Fruit fly (Drosophila melanogaster) whole organism, prepupa: ENCODE measurements around the gene CG17108.

Experiments
- Blimp-1 ChIP-seq: fragments of 200-800 bp; sonication (Bioruptor generic); optimal IDR thresholded peaks from 3 replicates; lab custom pipeline; 2017; ENCODE audit warnings: missing biosample characterization, missing genetic modification characterization, mild to moderate bottlenecking, moderate library complexity, missing genetic modification reagents
- CG10631 ChIP-seq: fragments of 200-800 bp; sonication (Bioruptor generic); optimal IDR thresholded peaks from 2 replicates; lab custom pipeline; 2016; ENCODE audit warnings: missing biosample characterization, missing genetic modification characterization
- CG10669 ChIP-seq: fragments of 200-800 bp; sonication (Bioruptor generic); optimal IDR thresholded peaks from 3 replicates; lab custom pipeline; 2018; ENCODE audit warnings: missing biosample characterization, mild to moderate bottlenecking, missing genetic modification characterization, moderate library complexity
- CG11294 ChIP-seq: fragments of 200-800 bp; sonication (Bioruptor generic); IDR thresholded peaks from 2 replicates; pipeline ENCODE4 v1.3.6; 2022; ENCODE audit warnings: missing biosample characterization, missing genetic modification characterization
- CG11762 ChIP-seq: fragments of 200-800 bp; sonication (Bioruptor generic); optimal IDR thresholded peaks from 3 replicates; lab custom pipeline; 2016; ENCODE audit warnings: missing biosample characterization, missing genetic modification characterization; ENCODE audit not compliant: insufficient read depth
- CG11902 ChIP-seq: fragments of 200-800 bp; sonication (Bioruptor generic); optimal IDR thresholded peaks from 3 replicates; lab custom pipeline; 2016; ENCODE audit warnings: missing biosample characterization, missing genetic modification characterization
- CG15336 ChIP-seq: fragments of 200-800 bp; sonication (Bioruptor generic); IDR thresholded peaks from 2 replicates; pipeline ENCODE4 v1.3.6; 2022; ENCODE audit warnings: missing biosample characterization, missing genetic modification characterization
- CG1621 ChIP-seq: fragments of 200-800 bp; sonication (Bioruptor generic); optimal IDR thresholded peaks from 3 replicates; lab custom pipeline; 2018; ENCODE audit warnings: missing biosample characterization, mild to moderate bottlenecking, missing genetic modification characterization
- CG16779 ChIP-seq: fragments of 200-800 bp; sonication (Bioruptor generic); optimal IDR thresholded peaks from 3 replicates; lab custom pipeline; 2017; ENCODE audit warnings: missing biosample characterization, mild to moderate bottlenecking, missing genetic modification characterization
- CG3032 ChIP-seq: fragments of 200-800 bp; optimal IDR thresholded peaks from 2 replicates; lab custom pipeline; 2019; ENCODE audit warnings: missing biosample characterization, mild to moderate bottlenecking, missing genetic modification characterization, moderate library complexity
- CG31627 ChIP-seq: fragments of 200-800 bp; sonication (Bioruptor generic); optimal IDR thresholded peaks from 3 replicates; lab custom pipeline; 2016; ENCODE audit warnings: missing biosample characterization, missing genetic modification characterization
- CG34406 ChIP-seq: fragments of 200-800 bp; sonication (Bioruptor generic); optimal IDR thresholded peaks from 3 replicates; lab custom pipeline; 2016; ENCODE audit warnings: missing biosample characterization, missing genetic modification characterization
- CG3919 ChIP-seq: fragments of 200-800 bp; sonication (Bioruptor generic); optimal IDR thresholded peaks from 3 replicates; lab custom pipeline; 2016; ENCODE audit warnings: missing biosample characterization, missing genetic modification characterization
- CG4318 ChIP-seq: fragments of 200-800 bp; sonication (Bioruptor generic); optimal IDR thresholded peaks from 3 replicates; lab custom pipeline; 2017; ENCODE audit warnings: missing biosample characterization, mild to moderate bottlenecking, missing genetic modification characterization
- CG6163 ChIP-seq: fragments of 200-800 bp; sonication (Bioruptor generic); IDR thresholded peaks from 3 replicates; pipeline ENCODE4 v1.3.6; 2022; ENCODE audit warnings: missing biosample characterization, missing genetic modification characterization
- CG6276 ChIP-seq: fragments of 200-800 bp; sonication (Bioruptor generic); optimal IDR thresholded peaks from 2 replicates; lab custom pipeline; 2017; ENCODE audit warnings: missing biosample characterization, mild to moderate bottlenecking, missing genetic modification characterization
- CG6792 ChIP-seq: fragments of 200-800 bp; sonication (Bioruptor generic); optimal IDR thresholded peaks from 3 replicates; lab custom pipeline; 2016; ENCODE audit warnings: missing biosample characterization, missing genetic modification characterization
- CG6854 ChIP-seq: fragments of 200-800 bp; sonication (Bioruptor generic); optimal IDR thresholded peaks from 2 replicates; lab custom pipeline; 2017; ENCODE audit warnings: missing biosample characterization, mild to moderate bottlenecking, missing genetic modification characterization
- CG7368 ChIP-seq: fragments of 200-800 bp; sonication (Bioruptor generic); optimal IDR thresholded peaks from 3 replicates; lab custom pipeline; 2016; ENCODE audit warnings: missing biosample characterization, missing genetic modification characterization
- CG8119 ChIP-seq: fragments of 200-800 bp; sonication (Bioruptor generic); IDR thresholded peaks from 3 replicates; pipeline ENCODE4 v1.3.6; 2022; ENCODE audit warnings: missing biosample characterization, missing genetic modification characterization
- CG8319 ChIP-seq: fragments of 200-800 bp; sonication (Bioruptor generic); optimal IDR thresholded peaks from 3 replicates; lab custom pipeline; 2016; ENCODE audit warnings: missing biosample characterization, missing genetic modification characterization
- CG8632 ChIP-seq: fragments of 200-800 bp; sonication (Bioruptor generic); optimal IDR thresholded peaks from 3 replicates; lab custom pipeline; 2016; ENCODE audit warnings: missing biosample characterization, missing genetic modification characterization
- CG9139 ChIP-seq: fragments of 200-800 bp; sonication (Bioruptor generic); optimal IDR thresholded peaks from 3 replicates; lab custom pipeline; 2017; ENCODE audit warnings: missing biosample characterization, mild to moderate bottlenecking, missing genetic modification characterization
- Eip75B ChIP-seq: fragments of 200-800 bp; sonication (Bioruptor generic); optimal IDR thresholded peaks from 3 replicates; lab custom pipeline; 2016; ENCODE audit warnings: missing biosample characterization, missing genetic modification characterization
- Ets21C ChIP-seq: fragments of 200-800 bp; sonication (Bioruptor generic); optimal IDR thresholded peaks from 3 replicates; lab custom pipeline; 2016; ENCODE audit warnings: missing biosample characterization, missing genetic modification characterization
- Ets96B ChIP-seq: fragments of 200-800 bp; optimal IDR thresholded peaks from 2 replicates; lab custom pipeline; 2019; ENCODE audit warnings: missing biosample characterization, mild to moderate bottlenecking, missing genetic modification characterization, moderate library complexity
- Gug ChIP-seq: fragments of 200-800 bp; sonication (Bioruptor generic); IDR thresholded peaks from 2 replicates; pipeline ENCODE4 v1.3.6; 2022; ENCODE audit warnings: missing biosample characterization, missing genetic modification characterization
- Hr38 ChIP-seq: sonication (Bioruptor generic); optimal IDR thresholded peaks from 2 replicates; lab custom pipeline; 2016; ENCODE audit warnings: missing biosample characterization, missing genetic modification characterization
- Met ChIP-seq: fragments of 200-800 bp; sonication (Bioruptor generic); optimal IDR thresholded peaks from 3 replicates; lab custom pipeline; 2016; ENCODE audit warnings: missing biosample characterization, missing genetic modification characterization
- Smox ChIP-seq: fragments of 200-800 bp; sonication (Bioruptor generic); optimal IDR thresholded peaks from 3 replicates; lab custom pipeline; 2016; ENCODE audit warnings: missing biosample characterization, missing genetic modification characterization
- Sox102F ChIP-seq: fragments of 200-800 bp; sonication (Bioruptor generic); optimal IDR thresholded peaks from 2 replicates; lab custom pipeline; 2016; ENCODE audit warnings: missing biosample characterization, mild to moderate bottlenecking, missing genetic modification characterization
- Sox14 ChIP-seq: fragments of 200-800 bp; sonication (Bioruptor generic); optimal IDR thresholded peaks from 3 replicates; lab custom pipeline; 2016; ENCODE audit warnings: missing biosample characterization, missing genetic modification characterization
- achi ChIP-seq: fragments of 200-800 bp; sonication (Bioruptor generic); optimal IDR thresholded peaks from 3 replicates; lab custom pipeline; 2016; ENCODE audit warnings: missing biosample characterization, missing genetic modification characterization
- cyc ChIP-seq: fragments of 200-800 bp; sonication (Bioruptor generic); optimal IDR thresholded peaks from 3 replicates; lab custom pipeline; 2016; ENCODE audit warnings: missing biosample characterization, missing genetic modification characterization
- dsx ChIP-seq: fragments of 200-800 bp; optimal IDR thresholded peaks from 3 replicates; lab custom pipeline; 2019; ENCODE audit warnings: missing biosample characterization, mild to moderate bottlenecking, missing genetic modification characterization, moderate library complexity; ENCODE audit not compliant: poor library complexity, severe bottlenecking
- eg ChIP-seq: fragments of 200-800 bp; sonication (Bioruptor generic); IDR thresholded peaks from 3 replicates; pipeline ENCODE4 v1.3.6; 2022; ENCODE audit warnings: missing biosample characterization, missing genetic modification characterization
- fd59A ChIP-seq: fragments of 200-800 bp; sonication (Bioruptor generic); optimal IDR thresholded peaks from 2 replicates; lab custom pipeline; 2017; ENCODE audit warnings: missing biosample characterization, mild to moderate bottlenecking, missing genetic modification characterization, missing genetic modification reagents
- fkh ChIP-seq: fragments of 200-800 bp; sonication (Bioruptor generic); optimal IDR thresholded peaks from 3 replicates; lab custom pipeline; 2017; ENCODE audit warnings: missing biosample characterization, mild to moderate bottlenecking, missing genetic modification characterization, moderate library complexity
- lz ChIP-seq: fragments of 200-800 bp; sonication (Bioruptor generic); optimal IDR thresholded peaks from 3 replicates; lab custom pipeline; 2016; ENCODE audit warnings: missing biosample characterization, missing genetic modification characterization
- net ChIP-seq: fragments of 200-800 bp; sonication (Bioruptor generic); optimal IDR thresholded peaks from 3 replicates; lab custom pipeline; 2016; ENCODE audit warnings: missing biosample characterization, missing genetic modification characterization
- salr ChIP-seq, 2 experiments: fragments of 200-800 bp; sonication (Bioruptor generic); optimal IDR thresholded peaks; 3 replicates each; lab custom pipeline; 2016 to 2018; ENCODE audit warnings: missing biosample characterization in 2 of 2, missing genetic modification characterization in 2 of 2, mild to moderate bottlenecking in 1 of 2
- spab ChIP-seq: fragments of 200-800 bp; sonication (Bioruptor generic); optimal IDR thresholded peaks from 2 replicates; lab custom pipeline; 2017; ENCODE audit warnings: missing biosample characterization, mild to moderate bottlenecking, missing genetic modification characterization, missing genetic modification reagents
- ss ChIP-seq, 2 experiments: fragments of 200-800 bp; sonication (Bioruptor generic); optimal IDR thresholded peaks; 2 replicates in 1 of 2; 3 replicates in 1 of 2; lab custom pipeline; 2017 to 2018; ENCODE audit warnings: mild to moderate bottlenecking in 2 of 2, missing biosample characterization in 2 of 2, missing genetic modification characterization in 2 of 2, moderate library complexity in 1 of 2
- svp ChIP-seq: fragments of 200-800 bp; sonication (Bioruptor generic); peaks from one replicate; lab custom pipeline; 2016; ENCODE audit warnings: missing biosample characterization, missing genetic modification characterization
- topi ChIP-seq: fragments of 200-800 bp; sonication (Bioruptor generic); optimal IDR thresholded peaks from 3 replicates; lab custom pipeline; 2016; ENCODE audit warnings: missing biosample characterization, missing genetic modification characterization
- vri ChIP-seq: fragments of 200-800 bp; sonication (Bioruptor generic); optimal IDR thresholded peaks from 3 replicates; lab custom pipeline; 2016; ENCODE audit warnings: missing biosample characterization, mild to moderate bottlenecking, missing genetic modification characterization

The CG17108 gene

dm6 chr2L:10676933-10677714, 16.8 kb downstream of the CG17108 start, which contains the start of gene CG17104 (continued):
- TF ChIP-seq CG8119 (GFP tag; lab: Robert Waterston, UW) (peak; percentile 89), CG6792 (GFP tag; lab: Kevin White, UChicago) (peak; percentile 55), fkh (GFP tag; lab: Kevin White, UChicago) (no peak), CG11294 (GFP tag; lab: Robert Waterston, UW) (0 out of 2 replicates have a peak, but pooled peaks have one; percentile 16), CG6163 (GFP tag; lab: Robert Waterston, UW) (peak; percentile 68; the same call in 2 of the 3 replicates), Ets96B (tag; lab: Kevin White, UChicago) (peak; percentile 72), lz (GFP tag; lab: Kevin White, UChicago) (peak; percentile 51), salr (GFP tag; optimal IDR thresholded peaks at IDR 0.05; lab: Kevin White, UChicago) (peak in 1 of 2 experiments; percentile 48), CG4318 (peak; percentile 67), eg (peak; percentile 73), fd59A (GFP tag; lab: Kevin White, UChicago) (peak; percentile 42), topi (GFP tag; lab: Kevin White, UChicago) (peak; percentile 63), Eip75B (GFP tag; lab: Kevin White, UChicago) (peak; percentile 73), Blimp-1 (GFP tag; lab: Kevin White, UChicago) (peak; percentile 90), CG31627 (GFP tag; lab: Kevin White, UChicago) (peak; percentile 47), CG11902 (GFP tag; lab: Kevin White, UChicago) (peak; percentile 4), Gug (GFP tag; lab: Robert Waterston, UW) (peak; percentile 58; the same call in 1 of the 2 replicates), Ets21C (GFP tag; lab: Kevin White, UChicago) (peak; percentile 6), CG6276 (GFP tag; lab: Kevin White, UChicago) (peak; percentile 77), CG9139 (GFP tag; lab: Kevin White, UChicago) (no peak), Sox14 (GFP tag; lab: Kevin White, UChicago) (peak; percentile 60), CG10669 (GFP tag; lab: Kevin White, UChicago) (peak; percentile 63), Sox102F (GFP tag; lab: Kevin White, UChicago) (peak; percentile 37), net (GFP tag; lab: Kevin White, UChicago) (peak; percentile 77), Hr38 (no peak), svp (GFP tag; lab: Kevin White, UChicago) (peak; percentile 79), CG11762 (GFP tag; lab: Kevin White, UChicago) (peak; percentile 61), CG3032 (tag; lab: Kevin White, UChicago) (peak; percentile 61), cyc (GFP tag; lab: Kevin White, UChicago) (peak; percentile 43), CG3919 (GFP tag; lab: Kevin White, UChicago) (peak; percentile 69), CG8632 (GFP tag; lab: Kevin White, UChicago) (peak; percentile 61), CG7368 (GFP tag; lab: Kevin White, UChicago) (peak; percentile 19), Met (GFP tag; lab: Kevin White, UChicago) (peak; percentile 60), CG1621 (peak; percentile 55), CG16779 (tag; lab: Kevin White, UChicago) (no peak), achi (GFP tag; lab: Kevin White, UChicago) (peak; percentile 71), CG8319 (GFP tag; lab: Kevin White, UChicago) (no peak), CG10631 (GFP tag; lab: Kevin White, UChicago) (peak; percentile 71)

DNA sequence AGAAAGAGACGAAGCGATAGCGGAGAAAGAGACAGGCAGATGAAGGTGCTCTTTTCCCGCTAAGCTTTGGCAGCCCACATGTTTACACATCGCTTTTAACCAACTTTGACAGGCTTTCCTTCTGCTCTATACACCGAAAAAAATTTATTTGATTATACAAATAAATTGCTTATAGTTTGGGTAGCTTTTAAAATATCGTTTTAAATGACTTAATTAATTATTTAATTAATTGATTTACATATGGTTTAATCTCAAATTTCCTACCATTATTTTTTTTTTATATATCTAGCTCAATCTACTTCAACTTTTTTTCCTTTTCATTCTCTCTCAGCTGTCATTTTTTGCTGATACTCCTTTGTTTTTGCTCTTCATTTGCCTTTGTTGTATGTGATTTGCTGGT, 20.9 kb downstream of the CG17108 start:
- TF ChIP-seq Ets21C (GFP tag; lab: Kevin White, UChicago): no peak
- peak; percentile 45 for TF ChIP-seq CG3032 (tag; lab: Kevin White, UChicago)
- no peak for TF ChIP-seq fkh (GFP tag; lab: Kevin White, UChicago)
- TF ChIP-seq spab (GFP tag; lab: Kevin White, UChicago): peak; percentile 40
- 0 out of 2 replicates have a peak, but pooled peaks have one; percentile 43 for TF ChIP-seq CG15336 (GFP tag; lab: Robert Waterston, UW)
- TF ChIP-seq Smox (GFP tag; lab: Kevin White, UChicago): no peak
- TF ChIP-seq CG7368 (GFP tag; lab: Kevin White, UChicago): no peak
- no peak for TF ChIP-seq CG6854 (GFP tag; lab: Kevin White, UChicago)
- no peak for TF ChIP-seq Sox102F (GFP tag; lab: Kevin White, UChicago)
- no peak for TF ChIP-seq CG16779 (tag; lab: Kevin White, UChicago)
- TF ChIP-seq vri: no peak
- TF ChIP-seq Eip75B (GFP tag; lab: Kevin White, UChicago): no peak
- TF ChIP-seq fd59A (GFP tag; lab: Kevin White, UChicago): no peak
- no peak for TF ChIP-seq cyc (GFP tag; lab: Kevin White, UChicago)
- TF ChIP-seq dsx (GFP tag; lab: Kevin White, UChicago): peak; percentile 46
- TF ChIP-seq Blimp-1 (GFP tag; lab: Kevin White, UChicago): no peak
- TF ChIP-seq Sox14 (GFP tag; lab: Kevin White, UChicago): no peak
- no peak for TF ChIP-seq CG1621
- peak in 1 of 2 experiments; percentile 40 for TF ChIP-seq ss (GFP tag; optimal IDR thresholded peaks at IDR 0.05; lab: Kevin White, UChicago)
- peak; percentile 27 for TF ChIP-seq CG34406
- no peak for TF ChIP-seq Hr38
